Fruit fly (Drosophila melanogaster) whole organism, embryonic: ENCODE measurements around the gene Arp3.
A peak's percentile ranks its signal among the peaks of the same experiment; 100 is the strongest.

Experiments used
- ATbp ChIP-seq: fragments of 200-800 bp; sonication (Bioruptor generic); optimal IDR thresholded peaks from 2 replicates; lab custom pipeline; 2017; ENCODE audit warnings: missing biosample characterization, mild to moderate bottlenecking, missing genetic modification characterization, missing genetic modification reagents
- Asciz ChIP-seq: fragments of 200-800 bp; sonication (Bioruptor generic); optimal IDR thresholded peaks from 2 replicates; lab custom pipeline; 2017; ENCODE audit warnings: missing biosample characterization, mild to moderate bottlenecking, missing genetic modification characterization, missing genetic modification reagents
- BEAF-32 ChIP-seq: fragments of 200-800 bp; sonication (Bioruptor generic); optimal IDR thresholded peaks from 3 replicates; lab custom pipeline; 2017; ENCODE audit warnings: missing biosample characterization, missing genetic modification characterization, mild to moderate bottlenecking, moderate library complexity, missing genetic modification reagents
- Bgb ChIP-seq: fragments of 200-800 bp; sonication (Bioruptor generic); IDR thresholded peaks from 2 replicates; pipeline ENCODE4 v1.3.6; 2022; ENCODE audit warnings: missing biosample characterization, missing genetic modification characterization; ENCODE audit not compliant: partially characterized antibody
- BtbVII ChIP-seq: fragments of 200-800 bp; sonication (Bioruptor generic); optimal IDR thresholded peaks from 3 replicates; lab custom pipeline; 2017; ENCODE audit warnings: missing biosample characterization, mild to moderate bottlenecking, missing genetic modification characterization
- CG10209 ChIP-seq: fragments of 200-800 bp; sonication (Bioruptor generic); optimal IDR thresholded peaks from 3 replicates; lab custom pipeline; 2017; ENCODE audit warnings: missing biosample characterization, mild to moderate bottlenecking, missing genetic modification characterization, missing genetic modification reagents
- CG10959 ChIP-seq: fragments of 200-800 bp; sonication (Bioruptor generic); IDR thresholded peaks from 2 replicates; pipeline ENCODE4 v1.3.6; 2022; ENCODE audit warnings: missing biosample characterization, missing genetic modification characterization
- CG12299 ChIP-seq: fragments of 200-800 bp; sonication (Bioruptor generic); optimal IDR thresholded peaks from 2 replicates; lab custom pipeline; 2018; ENCODE audit warnings: missing biosample characterization, mild to moderate bottlenecking, missing genetic modification characterization
- CG1233 ChIP-seq: fragments of 200-800 bp; sonication (Bioruptor generic); optimal IDR thresholded peaks from 4 replicates; lab custom pipeline; 2018; ENCODE audit warnings: missing biosample characterization, mild to moderate bottlenecking, missing genetic modification characterization
- CG14014 ChIP-seq: fragments of 200-800 bp; sonication (Bioruptor generic); IDR thresholded peaks from 2 replicates; pipeline ENCODE4 v1.3.6; 2022; ENCODE audit warnings: missing biosample characterization, missing genetic modification characterization
- CG14441 ChIP-seq: fragments of 200-800 bp; sonication (Bioruptor generic); IDR thresholded peaks from 2 replicates; pipeline ENCODE4 v1.3.6; 2022; ENCODE audit warnings: missing biosample characterization, missing genetic modification characterization
- CG15269 ChIP-seq: fragments of 200-800 bp; sonication (Bioruptor generic); optimal IDR thresholded peaks from 2 replicates; lab custom pipeline; 2018; ENCODE audit warnings: missing biosample characterization, mild to moderate bottlenecking, missing genetic modification characterization, moderate library complexity
- CG15601 ChIP-seq: fragments of 200-800 bp; sonication (Bioruptor generic); optimal IDR thresholded peaks from 3 replicates; lab custom pipeline; 2019; ENCODE audit warnings: missing biosample characterization, mild to moderate bottlenecking, missing genetic modification characterization, moderate library complexity
- CG17359 ChIP-seq: fragments of 200-800 bp; sonication (Bioruptor generic); optimal IDR thresholded peaks from 3 replicates; lab custom pipeline; 2018; ENCODE audit warnings: missing biosample characterization, mild to moderate bottlenecking, missing genetic modification characterization, moderate library complexity
- CG17385 ChIP-seq: fragments of 200-800 bp; sonication (Bioruptor generic); optimal IDR thresholded peaks from 3 replicates; lab custom pipeline; 2018; ENCODE audit warnings: missing biosample characterization, mild to moderate bottlenecking, missing genetic modification characterization
- CG18011 ChIP-seq: fragments of 200-800 bp; sonication (Bioruptor generic); optimal IDR thresholded peaks from 2 replicates; lab custom pipeline; 2017; ENCODE audit warnings: missing biosample characterization, missing genetic modification characterization, mild to moderate bottlenecking, moderate library complexity, missing genotype
- CG18619 ChIP-seq: fragments of 200-800 bp; sonication (Bioruptor generic); optimal IDR thresholded peaks from 3 replicates; lab custom pipeline; 2017; ENCODE audit warnings: missing biosample characterization, mild to moderate bottlenecking, missing genetic modification characterization
- CG2712 ChIP-seq: fragments of 200-800 bp; optimal IDR thresholded peaks from 3 replicates; lab custom pipeline; 2019; ENCODE audit warnings: missing biosample characterization, mild to moderate bottlenecking, missing genetic modification characterization, moderate library complexity
- CG30020 ChIP-seq: fragments of 200-800 bp; optimal IDR thresholded peaks from 2 replicates; lab custom pipeline; 2019; ENCODE audit warnings: missing biosample characterization, mild to moderate bottlenecking, missing genetic modification characterization, moderate library complexity
- CG30431 ChIP-seq: fragments of 200-800 bp; sonication (Bioruptor generic); optimal IDR thresholded peaks from 2 replicates; lab custom pipeline; 2017; ENCODE audit warnings: missing biosample characterization, missing genetic modification characterization
- CG4617 ChIP-seq: fragments of 200-800 bp; sonication (Bioruptor generic); optimal IDR thresholded peaks from 3 replicates; lab custom pipeline; 2016; ENCODE audit warnings: missing biosample characterization, missing genetic modification characterization, borderline replicate concordance
- CG4707 ChIP-seq: fragments of 200-800 bp; sonication (Bioruptor generic); optimal IDR thresholded peaks from 2 replicates; lab custom pipeline; 2018; ENCODE audit warnings: missing biosample characterization, mild to moderate bottlenecking, missing genetic modification characterization, moderate library complexity
- CG7786 ChIP-seq: fragments of 200-800 bp; sonication (Bioruptor generic); optimal IDR thresholded peaks from 2 replicates; lab custom pipeline; 2016; ENCODE audit warnings: missing biosample characterization, missing genetic modification characterization
- CG8089 ChIP-seq: fragments of 200-800 bp; sonication (Bioruptor generic); optimal IDR thresholded peaks from 3 replicates; lab custom pipeline; 2016; ENCODE audit warnings: missing biosample characterization, missing genetic modification characterization
- CG8924 ChIP-seq: fragments of 200-800 bp; optimal IDR thresholded peaks from 3 replicates; lab custom pipeline; 2019; ENCODE audit warnings: missing biosample characterization, mild to moderate bottlenecking, missing genetic modification characterization, moderate library complexity
- CHES-1-like ChIP-seq: fragments of 200-800 bp; sonication (Bioruptor generic); optimal IDR thresholded peaks from 2 replicates; lab custom pipeline; 2016; ENCODE audit warnings: missing biosample characterization, missing genetic modification characterization
- Dad ChIP-seq: fragments of 200-800 bp; sonication (Bioruptor generic); optimal IDR thresholded peaks from 3 replicates; lab custom pipeline; 2016; ENCODE audit warnings: missing biosample characterization, missing genetic modification characterization
- Dip2 ChIP-seq: fragments of 200-800 bp; sonication (Bioruptor generic); IDR thresholded peaks from 2 replicates; pipeline ENCODE4 v1.3.6; 2022; ENCODE audit warnings: missing biosample characterization, missing genetic modification characterization
- Hey ChIP-seq: fragments of 200-800 bp; sonication (Bioruptor generic); optimal IDR thresholded peaks from 3 replicates; lab custom pipeline; 2018; ENCODE audit warnings: missing biosample characterization, mild to moderate bottlenecking, missing genetic modification characterization
- Lpt ChIP-seq: fragments of >200 bp; optimal IDR thresholded peaks from 2 replicates; lab custom pipeline; 2018; ENCODE audit warnings: missing biosample characterization, missing genetic modification characterization
- MBD-R2 ChIP-seq: fragments of 200-800 bp; sonication (Bioruptor generic); IDR thresholded peaks from 2 replicates; pipeline ENCODE4 v1.3.6; 2022; ENCODE audit warnings: missing biosample characterization, missing genetic modification characterization
- NfI ChIP-seq: fragments of 200-800 bp; sonication (Bioruptor generic); optimal IDR thresholded peaks from 3 replicates; lab custom pipeline; 2018; ENCODE audit warnings: missing biosample characterization, mild to moderate bottlenecking, missing genetic modification characterization, moderate library complexity
- Optix ChIP-seq: fragments of 200-800 bp; sonication (Bioruptor generic); IDR thresholded peaks from 3 replicates; pipeline ENCODE4 v1.3.6; 2022; ENCODE audit warnings: missing biosample characterization, missing genetic modification characterization
- Ptx1 ChIP-seq: fragments of 200-800 bp; sonication (Bioruptor generic); IDR thresholded peaks from 2 replicates; pipeline ENCODE4 v1.3.6; 2022; ENCODE audit warnings: missing biosample characterization, missing genetic modification characterization
- Tbp ChIP-seq: fragments of >200 bp; optimal IDR thresholded peaks from 2 replicates; lab custom pipeline; 2018; ENCODE audit warnings: missing biosample characterization, missing genetic modification characterization
- abd-A ChIP-seq: fragments of 200-800 bp; sonication (Bioruptor generic); optimal IDR thresholded peaks from 3 replicates; lab custom pipeline; 2019; ENCODE audit warnings: missing biosample characterization, mild to moderate bottlenecking, missing genetic modification characterization, moderate library complexity
- ara ChIP-seq: fragments of 200-800 bp; sonication (Bioruptor generic); IDR thresholded peaks from 2 replicates; pipeline ENCODE4 v1.3.6; 2022; ENCODE audit warnings: missing biosample characterization, missing genetic modification characterization
- az2 ChIP-seq: fragments of 200-800 bp; sonication (Bioruptor generic); optimal IDR thresholded peaks from 3 replicates; lab custom pipeline; 2016; ENCODE audit warnings: missing biosample characterization, missing genetic modification characterization
- cad ChIP-seq: fragments of >200 bp; optimal IDR thresholded peaks from 2 replicates; lab custom pipeline; 2017; ENCODE audit warnings: missing biosample characterization, missing genetic modification characterization
- eyg ChIP-seq: fragments of 200-800 bp; sonication (Bioruptor generic); optimal IDR thresholded peaks from 3 replicates; lab custom pipeline; 2016; ENCODE audit warnings: missing biosample characterization, missing genetic modification characterization
- fd102C ChIP-seq: fragments of 200-800 bp; sonication (Bioruptor generic); optimal IDR thresholded peaks from 2 replicates; lab custom pipeline; 2018; ENCODE audit warnings: missing biosample characterization, mild to moderate bottlenecking, missing genetic modification characterization, moderate library complexity
- fd3F ChIP-seq: fragments of 200-800 bp; sonication (Bioruptor generic); optimal IDR thresholded peaks from 2 replicates; lab custom pipeline; 2018; ENCODE audit warnings: missing biosample characterization, mild to moderate bottlenecking, missing genetic modification characterization, moderate library complexity
- fru ChIP-seq: fragments of >200 bp; optimal IDR thresholded peaks from 2 replicates; lab custom pipeline; 2017
- grau ChIP-seq: fragments of 200-800 bp; optimal IDR thresholded peaks from 3 replicates; lab custom pipeline; 2019; ENCODE audit warnings: missing biosample characterization, mild to moderate bottlenecking, missing genetic modification characterization, moderate library complexity
- gsb ChIP-seq: fragments of 200-800 bp; sonication (Bioruptor generic); IDR thresholded peaks from 2 replicates; pipeline ENCODE4 v1.3.6; 2022; ENCODE audit warnings: missing biosample characterization, missing genetic modification characterization
- hth ChIP-seq: fragments of >200 bp; optimal IDR thresholded peaks from 2 replicates; lab custom pipeline; 2017; ENCODE audit warnings: inconsistent platforms
- luna ChIP-seq: fragments of 200-800 bp; sonication (Bioruptor generic); optimal IDR thresholded peaks from 2 replicates; lab custom pipeline; 2016; ENCODE audit warnings: missing biosample characterization, missing genetic modification characterization
- oc ChIP-seq: fragments of 200-800 bp; sonication (Bioruptor generic); optimal IDR thresholded peaks from 2 replicates; lab custom pipeline; 2018; ENCODE audit warnings: missing biosample characterization, mild to moderate bottlenecking, missing genetic modification characterization, moderate library complexity
- slp2 ChIP-seq: fragments of 200-800 bp; sonication (Bioruptor generic); optimal IDR thresholded peaks from 2 replicates; lab custom pipeline; 2016; ENCODE audit warnings: missing biosample characterization, missing genetic modification characterization
- sob ChIP-seq: fragments of 200-800 bp; sonication (Bioruptor generic); IDR thresholded peaks from 2 replicates; pipeline ENCODE4 v1.3.6; 2022; ENCODE audit warnings: missing biosample characterization, missing genetic modification characterization
- vfl ChIP-seq: fragments of 200-800 bp; sonication (Bioruptor generic); optimal IDR thresholded peaks from 2 replicates; lab custom pipeline; 2016; ENCODE audit warnings: missing biosample characterization, missing genetic modification characterization

The Arp3 gene

dm6 chr3L:8065575-8066410 lies 49.9 kb downstream of the Arp3 start (continued):
- TF ChIP-seq abd-A = peak; percentile 79
- TF ChIP-seq CG17359 (tag; lab: Kevin White, UChicago) = no peak
- TF ChIP-seq Dad = no peak
- TF ChIP-seq luna (GFP tag; lab: Kevin White, UChicago) = no peak
- no peak for TF ChIP-seq sob
- no peak for TF ChIP-seq slp2 (GFP tag; lab: Kevin White, UChicago)
- no peak for TF ChIP-seq ATbp (GFP tag; lab: Kevin White, UChicago)
- TF ChIP-seq Lpt = no peak
- no peak for TF ChIP-seq CG30020 (tag; lab: Kevin White, UChicago)
- no peak for TF ChIP-seq eyg
- no peak for TF ChIP-seq CG10209
- no peak for TF ChIP-seq CG15269 (tag; lab: Kevin White, UChicago)
- peak; percentile 55 for TF ChIP-seq CG8924 (tag; lab: Kevin White, UChicago)
- no peak for TF ChIP-seq MBD-R2 (GFP tag; lab: Robert Waterston, UW)
- no peak for TF ChIP-seq CG8089 (GFP tag; lab: Kevin White, UChicago)
- TF ChIP-seq Bgb (GFP tag; lab: Robert Waterston, UW) = peak; percentile 89
- no peak for TF ChIP-seq CG1233 (GFP tag; lab: Kevin White, UChicago)
- no peak for TF ChIP-seq CG14441 (GFP tag; lab: Robert Waterston, UW)
- TF ChIP-seq cad (GFP tag; lab: Kevin White, UChicago) = no peak
- no peak for TF ChIP-seq Optix
- TF ChIP-seq CG17385 (GFP tag; lab: Kevin White, UChicago) = no peak
- no peak for TF ChIP-seq Dip2 (GFP tag; lab: Robert Waterston, UW)
- peak; percentile 44 for TF ChIP-seq CG4707 (GFP tag; lab: Kevin White, UChicago)
- TF ChIP-seq hth (lab: Kevin White, UChicago) = no peak
- no peak for TF ChIP-seq CG4617 (GFP tag; lab: Kevin White, UChicago)
- no peak for TF ChIP-seq CG10959 (GFP tag; lab: Robert Waterston, UW)
- TF ChIP-seq Tbp = no peak
- no peak for TF ChIP-seq CG30431
- TF ChIP-seq fru (lab: Kevin White, UChicago) = no peak
- TF ChIP-seq Ptx1 (GFP tag; lab: Robert Waterston, UW) = no peak
- TF ChIP-seq CG15601 = peak; percentile 16
- no peak for TF ChIP-seq gsb (GFP tag; lab: Robert Waterston, UW)
- TF ChIP-seq BtbVII (GFP tag; lab: Kevin White, UChicago) = peak; percentile 26
- no peak for TF ChIP-seq oc (tag; lab: Kevin White, UChicago)
- TF ChIP-seq CG18011 (GFP tag; lab: Kevin White, UChicago) = no peak
- no peak for TF ChIP-seq BEAF-32 (GFP tag; lab: Kevin White, UChicago)
- TF ChIP-seq grau = peak; percentile 18
- no peak for TF ChIP-seq CG7786 (GFP tag; lab: Kevin White, UChicago)
- no peak for TF ChIP-seq vfl (GFP tag; lab: Kevin White, UChicago)
- TF ChIP-seq CG14014 (GFP tag; lab: Robert Waterston, UW) = no peak
- no peak for TF ChIP-seq ara (GFP tag; lab: Robert Waterston, UW)
- TF ChIP-seq Hey = no peak
- TF ChIP-seq CG12299 (tag; lab: Kevin White, UChicago) = no peak
- no peak for TF ChIP-seq fd102C
- TF ChIP-seq CG2712 (tag; lab: Kevin White, UChicago) = peak; percentile 50
- peak; percentile 41 for TF ChIP-seq Asciz (GFP tag; lab: Kevin White, UChicago)
- no peak for TF ChIP-seq NfI (GFP tag; lab: Kevin White, UChicago)
- TF ChIP-seq az2 (GFP tag; lab: Kevin White, UChicago) = no peak
- no peak for TF ChIP-seq fd3F
- TF ChIP-seq CHES-1-like (GFP tag; lab: Kevin White, UChicago) = no peak
- TF ChIP-seq CG18619 (GFP tag; lab: Kevin White, UChicago) = no peak
